Worm (Caenorhabditis elegans) whole organism, early embryonic: ENCODE measurements around the gene slfl-4.

ENCODE experiments used
- flt-1 ChIP-seq: fragments of 200-800 bp; sonication (Bioruptor generic); IDR thresholded peaks from 2 replicates; pipeline ENCODE4 v1.3.6; 2022; ENCODE audit warnings: missing genetic modification characterization, missing compliant biosample characterization
- scrt-1 ChIP-seq: fragments of 200-800 bp; sonication (Bioruptor generic); IDR thresholded peaks from 2 replicates; pipeline ENCODE4 v1.3.6; 2022; ENCODE audit warnings: missing genetic modification characterization, missing compliant biosample characterization

- TF ChIP-seq scrt-1 (GFP tag; lab: Robert Waterston, UW) (no peak), flt-1 (no peak)
Measured at ce11 chrIV:5273385-5273784, 946 bp upstream of the slfl-4 start.
